Worm (Caenorhabditis elegans) whole organism, early embryonic: ENCODE measurements around the gene K10C2.8.

Experiments used
- B0310.2 ChIP-seq: sonication (generic microtip); optimal IDR thresholded peaks from 2 replicates; lab custom pipeline; 2016; ENCODE audit warnings: mild to moderate bottlenecking, missing genetic modification characterization, missing compliant biosample characterization
- F13C5.2 ChIP-seq: sonication (generic microtip); optimal IDR thresholded peaks from 2 replicates; lab custom pipeline; 2017; ENCODE audit warnings: mild to moderate bottlenecking, missing genetic modification characterization, inconsistent platforms, missing compliant biosample characterization
- aly-1 ChIP-seq: sonication (generic microtip); optimal IDR thresholded peaks from 2 replicates; lab custom pipeline; 2016; ENCODE audit warnings: missing genetic modification characterization, missing compliant biosample characterization
- ama-1 ChIP-seq: fragments of 150-350 bp; optimal IDR thresholded peaks from 2 replicates; lab custom pipeline; 2014
- ceh-13 ChIP-seq: fragments of 200-800 bp; sonication (Bioruptor generic); optimal IDR thresholded peaks from 2 replicates; lab custom pipeline; 2018; ENCODE audit warnings: mild to moderate bottlenecking, missing genetic modification characterization, missing compliant biosample characterization
- ceh-36 ChIP-seq: sonication (generic microtip); optimal IDR thresholded peaks from 2 replicates; lab custom pipeline; 2016; ENCODE audit warnings: missing genetic modification characterization, inconsistent platforms, missing compliant biosample characterization
- ets-7 ChIP-seq: sonication (generic microtip); optimal IDR thresholded peaks from 2 replicates; lab custom pipeline; 2016; ENCODE audit warnings: missing genotype, missing genetic modification characterization, missing compliant biosample characterization
- flt-1 ChIP-seq: fragments of 200-800 bp; sonication (Bioruptor generic); IDR thresholded peaks from 2 replicates; pipeline ENCODE4 v1.3.6; 2022; ENCODE audit warnings: missing genetic modification characterization, missing compliant biosample characterization
- hmbx-1 ChIP-seq: sonication (generic microtip); optimal IDR thresholded peaks from 2 replicates; lab custom pipeline; 2016; ENCODE audit warnings: mild to moderate bottlenecking, missing genetic modification characterization, missing compliant biosample characterization
- hmg-4 ChIP-seq: fragments of 200-800 bp; sonication (Bioruptor generic); optimal IDR thresholded peaks from 2 replicates; lab custom pipeline; 2018; ENCODE audit warnings: mild to moderate bottlenecking, missing genetic modification characterization, missing compliant biosample characterization
- hnd-1 ChIP-seq: sonication (generic microtip); optimal IDR thresholded peaks from 2 replicates; lab custom pipeline; 2016; ENCODE audit warnings: missing genetic modification characterization, missing compliant biosample characterization
- pes-1 ChIP-seq: fragments of 200-800 bp; sonication (Bioruptor generic); IDR thresholded peaks from 2 replicates; pipeline ENCODE4 v1.3.6; 2022; ENCODE audit warnings: missing genetic modification reagents, missing genetic modification characterization, missing compliant biosample characterization
- scrt-1 ChIP-seq: fragments of 200-800 bp; sonication (Bioruptor generic); IDR thresholded peaks from 2 replicates; pipeline ENCODE4 v1.3.6; 2022; ENCODE audit warnings: missing genetic modification characterization, missing compliant biosample characterization
- sea-1 ChIP-seq: fragments of 200-800 bp; sonication (Bioruptor generic); conservative IDR thresholded peaks from 2 replicates; pipeline ENCODE4 v1.3.6; 2022; ENCODE audit warnings: missing genetic modification characterization, missing compliant biosample characterization
- tbx-11 ChIP-seq: fragments of 200-800 bp; sonication (Bioruptor generic); IDR thresholded peaks from 2 replicates; pipeline ENCODE4 v1.3.6; 2022; ENCODE audit warnings: missing genetic modification characterization, missing compliant biosample characterization
- tbx-37 ChIP-seq: fragments of 200-800 bp; sonication (Bioruptor generic); conservative IDR thresholded peaks from 2 replicates; pipeline ENCODE4 v1.3.6; 2022; ENCODE audit warnings: missing genetic modification reagents, missing genetic modification characterization, missing compliant biosample characterization
- tra-4 ChIP-seq: sonication (generic microtip); optimal IDR thresholded peaks from 2 replicates; lab custom pipeline; 2017; ENCODE audit warnings: missing genetic modification characterization, missing compliant biosample characterization

Gene K10C2.8

DNA sequence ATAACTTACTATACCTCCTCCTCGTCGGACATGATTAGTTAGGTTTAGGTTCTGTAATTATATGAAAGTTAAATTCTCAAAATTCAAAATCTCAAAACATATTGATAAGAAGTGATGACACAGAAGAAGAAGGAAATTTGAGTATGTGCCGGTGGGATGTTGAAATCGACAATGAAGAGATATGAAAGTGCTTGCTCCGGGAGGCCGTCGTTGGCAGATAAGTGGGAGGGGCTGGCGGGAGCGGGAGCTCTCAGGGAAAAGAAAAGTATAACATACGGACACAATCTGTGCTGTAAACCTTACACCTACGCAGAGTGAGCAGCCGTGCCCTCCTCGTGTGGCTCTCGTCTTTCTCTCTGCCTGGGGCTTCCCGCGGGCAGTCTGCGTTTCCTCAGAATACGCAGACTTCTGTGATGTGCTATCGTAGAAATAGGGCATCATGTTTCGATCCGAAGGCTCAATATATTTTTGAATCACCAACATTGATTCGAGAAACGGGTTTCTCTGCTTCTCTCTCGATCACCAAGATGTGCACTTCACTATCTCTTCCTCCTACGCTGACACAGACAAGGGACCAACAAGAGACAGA is 27.2 kb downstream of the K10C2.8 start, which contains the start of gene mup-2:
mup-2 (minus strand) TSS at position 51 of the 589 bp plus-strand sequence.
- TF ChIP-seq sea-1 (GFP tag; lab: Robert Waterston, UW), result no peak
- no peak for TF ChIP-seq scrt-1 (GFP tag; lab: Robert Waterston, UW)
- TF ChIP-seq ceh-13, result no peak
- no peak for TF ChIP-seq aly-1
- no peak for TF ChIP-seq hmg-4 (GFP tag; lab: Kevin White, UChicago)
- no peak for TF ChIP-seq ets-7
- TF ChIP-seq F13C5.2, result no peak
- TF ChIP-seq ama-1 (lab: Kevin White, UChicago), result no peak
- no peak for TF ChIP-seq tbx-11 (GFP tag; lab: Robert Waterston, UW)
- no peak for TF ChIP-seq pes-1 (GFP tag; lab: Robert Waterston, UW)

- no peak for TF ChIP-seq hnd-1
- TF ChIP-seq ama-1 (lab: Kevin White, UChicago), result no peak
- TF ChIP-seq aly-1, result no peak
- no peak for TF ChIP-seq tra-4
- TF ChIP-seq ceh-36 (tag; lab: Kevin White, UChicago), result no peak
- no peak for TF ChIP-seq sea-1 (GFP tag; lab: Robert Waterston, UW)
- no peak for TF ChIP-seq pes-1 (GFP tag; lab: Robert Waterston, UW)
- TF ChIP-seq flt-1 (GFP tag; lab: Robert Waterston, UW), result no peak
- no peak for TF ChIP-seq ets-7
- TF ChIP-seq F13C5.2, result no peak
Measured at ce11 chrX:6408713-6409112, 28.7 kb downstream of the K10C2.8 start.

DNA sequence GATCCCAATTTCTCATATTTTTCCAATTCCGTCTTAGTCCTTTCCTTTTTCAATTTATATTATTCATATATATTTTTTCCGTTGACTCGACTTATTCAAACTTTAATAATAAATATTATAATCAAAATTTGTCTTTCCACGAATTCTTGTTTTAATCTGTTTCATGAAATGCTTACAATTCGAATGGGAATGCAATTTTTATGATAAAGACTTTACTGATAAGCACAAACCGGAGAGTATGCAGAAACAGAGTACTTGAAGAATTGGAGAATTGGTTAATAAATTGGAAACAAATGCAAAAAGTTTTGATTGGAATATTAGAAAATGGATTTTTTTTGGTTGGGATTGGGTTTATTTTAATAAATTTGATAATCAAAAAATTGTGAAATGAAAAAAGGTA is 29.2 kb downstream of the K10C2.8 start:
- TF ChIP-seq flt-1 (GFP tag; lab: Robert Waterston, UW) (no peak), F13C5.2 (no peak), hnd-1 (no peak), sea-1 (GFP tag; lab: Robert Waterston, UW) (no peak), ceh-36 (tag; lab: Kevin White, UChicago) (no peak), ama-1 (lab: Kevin White, UChicago) (no peak), pes-1 (GFP tag; lab: Robert Waterston, UW) (no peak), scrt-1 (GFP tag; lab: Robert Waterston, UW) (no peak), hmbx-1 (tag; lab: Kevin White, UChicago) (no peak), tbx-37 (no peak), tbx-11 (GFP tag; lab: Robert Waterston, UW) (no peak), hmg-4 (GFP tag; lab: Kevin White, UChicago) (no peak), tra-4 (no peak), aly-1 (no peak)

DNA sequence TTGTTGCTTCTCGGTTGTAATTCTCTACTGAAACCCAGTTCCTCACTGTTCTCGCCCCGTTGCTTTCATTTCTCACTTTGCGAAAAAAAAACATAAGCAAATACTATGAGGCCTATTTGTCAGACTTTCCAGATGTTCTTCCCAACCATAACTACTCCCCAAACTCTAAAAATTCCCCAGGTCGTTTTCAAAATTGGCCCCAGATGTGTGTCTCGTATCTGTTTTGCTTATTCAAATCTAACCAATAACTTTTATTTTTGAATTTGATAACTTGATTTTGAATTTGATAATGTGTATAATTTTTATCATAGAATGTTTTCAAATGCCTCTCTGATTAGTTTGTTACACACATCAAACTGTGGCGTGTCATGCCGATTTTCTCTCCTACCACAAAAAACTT is 29.6 kb downstream of the K10C2.8 start:
- TF ChIP-seq hnd-1 (no peak), F13C5.2 (no peak), aly-1 (no peak), ets-7 (no peak), ama-1 (lab: Kevin White, UChicago) (no peak), flt-1 (GFP tag; lab: Robert Waterston, UW) (no peak), pes-1 (GFP tag; lab: Robert Waterston, UW) (no peak), tra-4 (no peak), ceh-13 (no peak), B0310.2 (tag; lab: Kevin White, UChicago) (no peak), tbx-37 (no peak), hmbx-1 (tag; lab: Kevin White, UChicago) (no peak), ceh-36 (tag; lab: Kevin White, UChicago) (no peak), scrt-1 (GFP tag; lab: Robert Waterston, UW) (no peak), sea-1 (GFP tag; lab: Robert Waterston, UW) (no peak), tbx-11 (GFP tag; lab: Robert Waterston, UW) (no peak), hmg-4 (GFP tag; lab: Kevin White, UChicago) (no peak)

DNA sequence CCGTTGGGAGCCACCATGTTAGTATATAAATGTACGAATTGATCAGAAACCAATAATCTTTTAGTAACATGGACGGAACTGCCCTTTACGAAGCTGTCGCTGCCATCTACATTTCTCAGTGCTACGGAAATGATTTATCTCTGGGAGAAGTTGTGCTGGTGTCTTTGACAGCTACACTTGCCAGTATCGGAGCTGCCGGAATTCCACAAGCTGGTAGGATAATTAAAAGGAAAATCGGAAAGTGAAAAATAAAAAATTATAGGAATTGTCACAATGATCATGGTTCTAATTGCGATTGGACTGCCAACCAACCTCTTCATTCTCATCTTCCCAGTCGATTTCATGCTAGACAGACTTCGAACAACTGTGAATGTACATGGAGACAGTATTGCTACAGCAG is 31.5 kb downstream of the K10C2.8 start:
- TF ChIP-seq ceh-36 (tag; lab: Kevin White, UChicago), result no peak
- TF ChIP-seq hmg-4 (GFP tag; lab: Kevin White, UChicago), result no peak
- no peak for TF ChIP-seq hnd-1
- TF ChIP-seq tra-4, result no peak
- TF ChIP-seq flt-1 (GFP tag; lab: Robert Waterston, UW), result no peak
- no peak for TF ChIP-seq ceh-13
- no peak for TF ChIP-seq hmbx-1 (tag; lab: Kevin White, UChicago)
- TF ChIP-seq sea-1 (GFP tag; lab: Robert Waterston, UW), result no peak
- no peak for TF ChIP-seq scrt-1 (GFP tag; lab: Robert Waterston, UW)
- TF ChIP-seq aly-1, result no peak
- TF ChIP-seq F13C5.2, result no peak
- TF ChIP-seq pes-1 (GFP tag; lab: Robert Waterston, UW), result no peak
- TF ChIP-seq tbx-11 (GFP tag; lab: Robert Waterston, UW), result no peak
- no peak for TF ChIP-seq ets-7
- no peak for TF ChIP-seq B0310.2 (tag; lab: Kevin White, UChicago)
- TF ChIP-seq ama-1 (lab: Kevin White, UChicago), result no peak
- TF ChIP-seq tbx-37, result no peak

- TF ChIP-seq tbx-37, result no peak
- TF ChIP-seq F13C5.2, result no peak
- TF ChIP-seq tbx-11 (GFP tag; lab: Robert Waterston, UW), result no peak
- TF ChIP-seq ets-7, result no peak
- no peak for TF ChIP-seq ama-1 (lab: Kevin White, UChicago)
- no peak for TF ChIP-seq flt-1 (GFP tag; lab: Robert Waterston, UW)
- TF ChIP-seq B0310.2 (tag; lab: Kevin White, UChicago), result no peak
- TF ChIP-seq tra-4, result no peak
- TF ChIP-seq ceh-13, result no peak
Measured at ce11 chrX:6403122-6403521, 34.3 kb downstream of the K10C2.8 start, which contains the start of gene glt-4. glt-4 (plus strand) TSS chrX:6403422.

DNA sequence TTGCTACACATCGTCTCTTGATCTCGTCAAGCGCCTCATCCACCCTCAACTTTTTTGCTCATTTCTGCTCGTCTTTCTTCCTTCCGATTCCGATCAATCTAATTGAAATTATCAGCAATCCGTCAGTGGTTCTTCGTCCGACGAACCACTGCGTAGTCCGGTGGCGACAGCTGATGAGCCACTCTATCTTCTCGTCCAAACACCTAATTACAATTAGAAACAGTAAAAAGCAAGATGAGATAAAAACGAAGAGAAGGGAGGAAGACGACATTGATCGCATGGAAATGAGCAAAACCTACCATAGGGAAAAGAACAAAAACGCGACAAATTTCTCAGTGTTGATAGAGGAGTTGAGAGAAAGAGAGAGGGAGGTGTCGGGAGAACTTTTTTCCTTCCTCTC is 38.0 kb downstream of the K10C2.8 start:
- no peak for TF ChIP-seq flt-1 (GFP tag; lab: Robert Waterston, UW)
- no peak for TF ChIP-seq B0310.2 (tag; lab: Kevin White, UChicago)
- no peak for TF ChIP-seq sea-1 (GFP tag; lab: Robert Waterston, UW)
- no peak for TF ChIP-seq aly-1
- no peak for TF ChIP-seq ceh-13
- no peak for TF ChIP-seq ceh-36 (tag; lab: Kevin White, UChicago)
- no peak for TF ChIP-seq hmbx-1 (tag; lab: Kevin White, UChicago)
- TF ChIP-seq tra-4, result no peak
- TF ChIP-seq tbx-11 (GFP tag; lab: Robert Waterston, UW), result no peak
- TF ChIP-seq hmg-4 (GFP tag; lab: Kevin White, UChicago), result no peak
- TF ChIP-seq ama-1 (lab: Kevin White, UChicago), result no peak
- TF ChIP-seq scrt-1 (GFP tag; lab: Robert Waterston, UW), result no peak
- TF ChIP-seq ets-7, result no peak
- TF ChIP-seq pes-1 (GFP tag; lab: Robert Waterston, UW), result no peak
- TF ChIP-seq hnd-1, result no peak
- no peak for TF ChIP-seq tbx-37
- TF ChIP-seq F13C5.2, result no peak
